Worm (Caenorhabditis elegans) whole organism, L4/young adult: ENCODE measurements around the gene clec-122.

Source experiments
- dao-5 ChIP-seq: sonication (generic microtip); optimal IDR thresholded peaks from 2 replicates; lab custom pipeline; 2016; ENCODE audit warnings: missing genotype, missing genetic modification characterization, moderate library complexity, missing compliant biosample characterization
- him-1 ChIP-seq: sonication (generic microtip); optimal IDR thresholded peaks from 2 replicates; lab custom pipeline; 2016; ENCODE audit warnings: missing genotype, missing genetic modification reagents, missing genetic modification characterization, missing compliant biosample characterization

- TF ChIP-seq dao-5 (tag; lab: Kevin White, UChicago) (no peak), him-1 (tag; lab: Kevin White, UChicago) (no peak)
Measured at ce11 chrII:3066401-3066800, 39.5 kb upstream of the clec-122 start.
